Fruit fly (Drosophila melanogaster): Measurements from ENCODE around the gene CG42460.

Gene CG42460

dm6 chr2L:3437068-3437467, 48.8 kb upstream of the CG42460 start (continued):
- no peak for TF ChIP-seq D (optimal IDR thresholded peaks at IDR 0.05)
- TF ChIP-seq D (GFP tag; optimal IDR thresholded peaks at IDR 0.05), result peak; percentile 25
- TF ChIP-seq so (GFP tag; IDR thresholded peaks at IDR 0.05), result peak; percentile 77
- no peak for TF ChIP-seq Abd-B (GFP tag; optimal IDR thresholded peaks at IDR 0.05)
- TF ChIP-seq jing (GFP tag; optimal IDR thresholded peaks at IDR 0.05), result no peak
- no peak for TF ChIP-seq disco-r (GFP tag; optimal IDR thresholded peaks at IDR 0.05)
- TF ChIP-seq Dip2 (GFP tag; IDR thresholded peaks at IDR 0.05), result no peak
- TF ChIP-seq hkb (optimal IDR thresholded peaks at IDR 0.05), result no peak
- TF ChIP-seq hkb (GFP tag; IDR thresholded peaks at IDR 0.05), result peak; percentile 86
- TF ChIP-seq CG8089 (GFP tag; optimal IDR thresholded peaks at IDR 0.05), result peak; percentile 4
- no peak for TF ChIP-seq repo (GFP tag; optimal IDR thresholded peaks at IDR 0.05)
- no peak for TF ChIP-seq Hr3 (GFP tag; optimal IDR thresholded peaks at IDR 0.05)
- TF ChIP-seq Atf3 (GFP tag; optimal IDR thresholded peaks at IDR 0.05), result no peak
- no peak for TF ChIP-seq chinmo (GFP tag; IDR thresholded peaks at IDR 0.05; ENCODE audit: partially characterized antibody)
- TF ChIP-seq Ptx1 (GFP tag; IDR thresholded peaks at IDR 0.05), result peak; percentile 54
- TF ChIP-seq fd64A (GFP tag; optimal IDR thresholded peaks at IDR 0.05), result peak; percentile 39
- TF ChIP-seq CG7745 (tag; optimal IDR thresholded peaks at IDR 0.05), result no peak
- no peak for TF ChIP-seq crp (GFP tag; optimal IDR thresholded peaks at IDR 0.05)
- peak; percentile 31 for TF ChIP-seq CG9437 (GFP tag; optimal IDR thresholded peaks at IDR 0.05)
- TF ChIP-seq CG3847 (GFP tag; IDR thresholded peaks at IDR 0.05), result no peak
- no peak for TF ChIP-seq Chrac-16 (GFP tag; optimal IDR thresholded peaks at IDR 0.05)
- TF ChIP-seq CoRest (tag; optimal IDR thresholded peaks at IDR 0.05), result peak; percentile 51
- TF ChIP-seq CG9932 (GFP tag; IDR thresholded peaks at IDR 0.05), result no peak
- TF ChIP-seq pan (optimal IDR thresholded peaks at IDR 0.05), result no peak
- peak in 1 of 2 experiments; percentile 81 for TF ChIP-seq pan (GFP tag; optimal IDR thresholded peaks at IDR 0.05 in 1 of 2, IDR thresholded peaks at IDR 0.05 in 1 of 2)
- TF ChIP-seq CG2120 (GFP tag; optimal IDR thresholded peaks at IDR 0.05), result no peak
- no peak for TF ChIP-seq fu2 (GFP tag; optimal IDR thresholded peaks at IDR 0.05)
- no peak for TF ChIP-seq pho (GFP tag; optimal IDR thresholded peaks at IDR 0.05)
- TF ChIP-seq NfI (GFP tag; optimal IDR thresholded peaks at IDR 0.05), result peak; percentile 36
- TF ChIP-seq sima (GFP tag; optimal IDR thresholded peaks at IDR 0.05), result no peak
- TF ChIP-seq ttk (GFP tag; IDR thresholded peaks at IDR 0.05), result 0 out of 2 replicates have a peak, but pooled peaks have one; percentile 41
- TF ChIP-seq Ets97D (GFP tag; optimal IDR thresholded peaks at IDR 0.05), result no peak
- TF ChIP-seq CG1602 (GFP tag; optimal IDR thresholded peaks at IDR 0.05), result no peak
- no peak for TF ChIP-seq vnd (GFP tag; IDR thresholded peaks at IDR 0.05; ENCODE audit: partially characterized antibody)
- TF ChIP-seq Med (GFP tag), result peak; percentile 84
- TF ChIP-seq CG17186 (GFP tag; optimal IDR thresholded peaks at IDR 0.05), result no peak
- TF ChIP-seq hth (optimal IDR thresholded peaks at IDR 0.05), result no peak
- no peak for TF ChIP-seq Gug (GFP tag; IDR thresholded peaks at IDR 0.05)
- peak; percentile 35 for TF ChIP-seq CG12659 (GFP tag; optimal IDR thresholded peaks at IDR 0.05)
- TF ChIP-seq CG18599 (GFP tag; optimal IDR thresholded peaks at IDR 0.05), result peak; percentile 29
- peak; percentile 49 for TF ChIP-seq E2f1 (GFP tag; IDR thresholded peaks at IDR 0.05)
- no peak for TF ChIP-seq fru (optimal IDR thresholded peaks at IDR 0.05)
- no peak for TF ChIP-seq MESR4 (GFP tag; optimal IDR thresholded peaks at IDR 0.05)
- no peak for TF ChIP-seq Adf1 (GFP tag; IDR thresholded peaks at IDR 0.05)
- peak; percentile 49 for TF ChIP-seq ind (GFP tag; optimal IDR thresholded peaks at IDR 0.05)
- no peak for TF ChIP-seq tup (GFP tag; optimal IDR thresholded peaks at IDR 0.05)
- TF ChIP-seq grau (tag; optimal IDR thresholded peaks at IDR 0.05), result peak; percentile 39
- no peak for TF ChIP-seq yki (optimal IDR thresholded peaks at IDR 0.05)
- no peak for TF ChIP-seq CG1792 (GFP tag; optimal IDR thresholded peaks at IDR 0.05)
- no peak for TF ChIP-seq CG16863 (GFP tag; optimal IDR thresholded peaks at IDR 0.05)
- TF ChIP-seq oc (tag; optimal IDR thresholded peaks at IDR 0.05), result peak; percentile 38
- TF ChIP-seq CG9876 (GFP tag; optimal IDR thresholded peaks at IDR 0.05), result no peak
- peak; percentile 40; the same call in 1 of the 3 replicates for TF ChIP-seq Optix (GFP tag; IDR thresholded peaks at IDR 0.05)
- no peak for TF ChIP-seq cad (GFP tag; optimal IDR thresholded peaks at IDR 0.05)
